Worm (Caenorhabditis elegans) whole organism, dauer: ENCODE data around the gene osm-1.

Experiments
- unc-62 ChIP-seq: sonication (generic microtip); optimal IDR thresholded peaks from 2 replicates; lab custom pipeline; 2017; ENCODE audit warnings: missing biosample characterization, missing genetic modification reagents, missing genetic modification characterization

The osm-1 gene

DNA sequence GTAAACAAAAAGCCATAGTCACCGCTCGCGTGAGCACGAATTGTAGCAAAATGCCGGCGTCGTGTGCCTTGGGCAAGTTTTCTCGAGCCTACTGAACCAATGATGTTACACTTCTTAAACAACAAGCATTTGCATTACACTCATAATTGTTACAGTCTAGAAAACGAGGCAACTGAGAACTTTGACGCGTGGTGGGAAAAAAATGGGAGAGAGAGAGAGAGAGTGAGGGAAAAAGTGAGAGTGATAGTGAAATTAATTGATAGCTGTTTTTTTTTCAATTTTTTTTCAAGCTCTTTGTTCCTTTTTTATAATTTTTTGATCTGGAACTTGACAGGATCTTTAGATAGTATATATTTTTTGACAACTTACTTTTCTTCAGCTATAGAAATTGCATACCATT, 5.3 kb upstream of the osm-1 start:
- no peak for TF ChIP-seq unc-62 (GFP tag; lab: Kevin White, UChicago)

DNA sequence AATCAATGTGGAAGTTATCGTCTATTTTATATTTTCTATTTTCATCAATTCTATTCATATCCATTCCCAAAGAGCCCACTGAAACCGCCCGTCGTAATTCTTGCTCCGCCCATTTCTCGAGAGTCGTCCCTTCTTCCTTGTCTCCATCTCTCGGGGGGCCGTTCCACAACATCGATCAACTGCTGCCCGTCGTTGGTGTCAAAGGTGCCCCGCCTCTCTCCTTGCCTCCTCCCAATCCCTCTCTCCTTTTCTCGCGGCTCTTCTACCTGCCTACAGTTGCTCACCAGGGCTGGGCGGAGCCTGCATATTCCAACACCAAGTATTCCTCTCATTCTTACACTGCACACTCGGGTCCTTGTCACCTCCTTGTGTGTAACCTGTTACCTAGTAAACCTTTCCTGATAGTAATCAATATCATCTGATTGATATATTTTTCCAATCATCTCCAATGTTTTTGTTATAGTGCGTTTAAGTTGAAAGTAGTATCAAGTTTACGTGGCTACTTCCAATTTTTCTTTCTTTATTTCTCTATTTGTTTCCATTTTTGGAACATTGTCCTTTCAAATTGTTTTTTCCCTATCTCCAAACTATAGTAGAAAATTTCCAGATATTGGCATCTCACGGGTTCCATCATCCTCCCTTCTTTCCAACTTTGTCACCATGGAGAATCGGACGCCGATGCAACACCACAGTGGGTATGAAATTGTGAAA, 4.1 kb upstream of the osm-1 start, which contains the start of gene pat-9:
pat-9 (plus strand) TSS at position 661 of the 711 bp plus-strand sequence.
- no peak for TF ChIP-seq unc-62 (GFP tag; lab: Kevin White, UChicago)

DNA sequence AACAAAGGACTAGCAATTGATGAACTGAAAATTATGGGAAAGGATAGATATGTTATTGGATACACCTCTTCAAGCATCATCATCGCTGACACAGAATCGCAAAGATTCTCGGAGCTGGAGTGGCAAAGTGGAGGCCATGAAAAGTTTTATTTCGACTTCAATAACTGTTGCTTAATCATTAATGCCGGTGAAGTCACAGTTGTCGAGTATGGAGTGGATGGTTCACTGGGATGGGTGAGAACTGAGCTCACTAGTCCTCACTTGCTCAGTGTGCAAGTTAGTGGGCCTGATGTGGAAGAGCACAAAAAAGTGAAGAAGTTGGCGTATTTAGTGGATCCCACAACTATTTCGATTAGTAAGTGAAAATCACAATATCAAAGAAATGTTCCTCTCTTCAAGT, 3.4 kb downstream of the osm-1 start:
- TF ChIP-seq unc-62 (GFP tag; lab: Kevin White, UChicago): no peak

DNA sequence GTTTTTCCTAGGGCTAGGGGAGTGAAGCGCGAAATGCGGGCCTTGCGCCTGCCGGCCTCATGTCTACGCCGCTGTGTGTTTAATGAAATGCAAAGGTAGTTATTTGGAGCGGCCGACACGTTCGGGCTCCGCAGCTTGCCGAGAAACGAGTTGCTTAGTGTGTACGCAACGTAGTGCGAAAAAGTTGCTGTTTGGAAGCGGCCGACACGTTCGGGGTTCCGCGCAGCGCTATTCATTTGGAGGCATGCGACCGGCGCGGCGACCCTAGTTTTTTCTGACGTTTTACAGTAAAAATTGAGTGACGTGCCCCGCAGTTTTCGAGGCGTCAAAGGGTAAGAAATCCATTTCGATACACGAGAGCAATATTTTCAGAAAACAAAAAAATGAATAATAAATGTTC, 5.2 kb downstream of the osm-1 start:
- no peak for TF ChIP-seq unc-62 (GFP tag; lab: Kevin White, UChicago)

DNA sequence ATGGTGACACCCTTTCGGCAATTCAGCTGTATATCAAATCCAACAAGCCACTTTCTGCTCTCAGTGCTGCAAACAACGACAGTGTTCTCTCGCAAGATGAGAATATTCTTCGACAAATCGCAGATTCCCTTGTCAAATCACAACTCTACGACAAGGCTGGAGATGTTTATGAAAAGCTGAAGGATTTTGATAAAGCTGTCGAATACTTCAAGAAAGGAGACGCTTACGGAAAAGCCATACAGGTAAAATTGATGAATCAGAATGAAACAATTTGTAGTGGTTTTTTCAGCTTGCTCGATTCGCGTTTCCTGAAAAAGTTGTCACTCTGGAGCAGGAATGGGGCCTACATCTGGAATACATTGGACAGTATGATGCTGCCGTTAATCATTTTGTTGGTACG, 5.7 kb downstream of the osm-1 start:
- TF ChIP-seq unc-62 (GFP tag; lab: Kevin White, UChicago): no peak

DNA sequence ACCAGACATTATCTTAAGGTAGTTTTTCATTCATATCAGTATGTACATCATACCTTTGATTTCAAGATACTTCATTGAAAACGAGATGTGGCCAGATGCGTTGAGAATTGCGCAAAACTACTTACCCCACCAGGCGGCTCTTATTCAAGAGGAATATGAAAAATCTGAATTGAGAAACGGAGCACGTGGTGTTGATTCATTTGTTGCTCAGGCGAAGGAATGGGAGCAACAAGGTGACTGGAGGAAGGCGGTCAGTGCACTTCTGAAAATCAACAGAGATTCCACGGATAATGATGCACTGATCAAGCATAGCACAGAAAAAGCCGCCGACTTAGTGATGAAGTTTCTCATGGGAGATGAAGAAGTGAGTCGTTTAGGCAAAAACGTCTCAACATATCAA, 7.8 kb downstream of the osm-1 start:
- no peak for TF ChIP-seq unc-62 (GFP tag; lab: Kevin White, UChicago)

DNA sequence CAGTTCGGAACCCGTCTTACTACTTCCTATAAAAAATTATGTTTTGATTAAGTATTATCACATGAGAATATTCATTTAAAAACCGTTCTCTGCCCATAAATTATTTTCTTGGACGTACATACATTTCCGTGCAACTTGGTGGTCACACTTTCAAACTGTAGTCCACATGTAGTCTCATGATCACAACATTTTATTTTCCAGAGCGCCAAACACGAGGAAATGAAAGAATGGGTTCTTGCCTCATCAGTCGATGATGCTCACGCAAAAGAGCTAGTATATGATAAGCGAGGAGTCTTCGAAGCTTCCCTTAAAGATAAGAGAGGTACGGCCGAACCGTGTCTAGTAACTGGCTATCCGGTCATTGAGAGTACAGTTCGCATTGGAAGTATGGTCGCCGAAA, 10.1 kb downstream of the osm-1 start:
- TF ChIP-seq unc-62 (GFP tag; lab: Kevin White, UChicago): no peak

DNA sequence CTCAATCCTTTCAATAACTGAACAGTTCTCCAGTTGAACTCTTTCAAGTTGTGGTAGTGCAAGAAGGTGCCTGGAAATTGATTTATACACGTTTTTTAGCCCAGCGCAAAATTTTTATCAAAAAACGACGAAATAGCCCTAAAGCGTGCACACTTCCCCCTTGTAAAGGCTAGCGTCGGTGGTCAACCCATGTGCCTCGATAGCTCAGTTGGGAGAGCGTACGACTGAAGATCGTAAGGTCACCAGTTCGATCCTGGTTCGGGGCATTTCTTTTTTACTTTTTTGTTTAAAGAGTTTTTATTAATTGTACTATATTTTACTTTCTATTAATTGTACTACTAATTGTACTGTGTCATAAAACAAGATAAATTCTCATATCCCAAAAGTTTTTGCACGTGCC, 10.8 kb downstream of the osm-1 start:
- TF ChIP-seq unc-62 (GFP tag; lab: Kevin White, UChicago): no peak

DNA sequence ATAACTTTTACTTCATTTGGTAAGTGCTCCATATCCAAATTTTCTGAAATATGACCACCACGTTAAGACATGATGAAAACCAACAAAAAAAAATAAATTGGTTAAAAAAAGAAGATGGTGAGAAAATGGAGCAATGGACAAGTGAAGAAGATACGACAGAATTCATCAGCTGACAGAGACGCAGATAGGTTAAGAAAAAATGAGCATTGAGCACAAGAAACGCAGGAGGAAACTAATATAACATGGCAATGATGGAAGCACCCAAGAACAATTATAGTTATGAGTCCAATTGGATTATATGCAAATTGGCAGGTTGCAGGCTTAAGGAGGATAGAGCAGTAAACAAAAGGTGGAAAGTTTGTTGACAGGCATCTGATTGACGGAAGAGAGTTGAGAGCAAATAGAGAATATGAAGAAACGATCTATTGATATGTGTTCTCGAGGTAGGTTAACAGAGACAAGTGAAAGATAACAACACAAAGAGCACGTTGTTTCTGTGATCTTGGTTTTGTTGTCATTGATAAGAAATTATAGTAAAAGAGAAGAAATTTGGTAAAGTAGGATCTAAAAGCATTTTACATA, 13.5 kb downstream of the osm-1 start, which contains the start of gene K08B5.2:
K08B5.2 (minus strand) TSS at position 43 of the 582 bp plus-strand sequence.
- no peak for TF ChIP-seq unc-62 (GFP tag; lab: Kevin White, UChicago)

DNA sequence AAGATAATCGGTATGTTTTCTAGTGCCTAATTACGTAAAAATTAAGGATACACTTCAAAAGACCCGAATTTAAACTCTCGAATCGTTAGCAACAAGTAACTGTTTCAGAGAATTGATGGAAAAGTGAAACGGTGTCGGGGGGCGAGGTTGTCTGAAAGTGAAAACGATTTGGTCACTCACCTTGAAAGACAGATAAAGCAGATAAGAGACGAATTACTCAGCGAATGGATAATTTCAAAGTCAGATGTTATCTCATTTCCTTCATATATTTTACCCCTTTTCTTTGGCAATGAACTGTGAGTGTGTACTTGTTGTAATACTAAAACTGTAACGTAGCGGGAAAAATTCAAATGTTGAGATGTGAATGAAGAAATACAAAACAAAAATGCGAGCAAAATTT, 15.3 kb downstream of the osm-1 start:
- TF ChIP-seq unc-62 (GFP tag; lab: Kevin White, UChicago): no peak

DNA sequence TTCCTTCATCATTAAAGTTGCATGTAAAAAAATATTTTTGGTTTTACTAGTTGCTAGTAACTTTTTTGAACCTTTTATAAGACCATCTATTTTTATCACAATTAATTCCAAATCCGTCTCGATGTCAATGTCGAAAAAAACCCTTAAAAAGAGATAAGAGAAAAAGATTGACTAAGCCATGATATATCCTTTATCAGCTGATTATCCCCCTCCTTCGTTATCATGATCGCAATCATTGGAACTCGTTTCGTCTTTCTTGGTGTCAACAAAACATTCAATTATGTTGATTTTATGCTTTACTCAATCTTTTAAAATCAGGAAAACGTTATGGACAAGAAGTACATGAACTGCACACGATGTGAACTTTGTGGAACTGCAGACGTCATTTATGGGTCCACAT, 17.6 kb downstream of the osm-1 start, which contains the start of gene K08B5.1:
K08B5.1 (plus strand) TSS at position 318 of the 400 bp plus-strand sequence.
- no peak for TF ChIP-seq unc-62 (GFP tag; lab: Kevin White, UChicago)

DNA sequence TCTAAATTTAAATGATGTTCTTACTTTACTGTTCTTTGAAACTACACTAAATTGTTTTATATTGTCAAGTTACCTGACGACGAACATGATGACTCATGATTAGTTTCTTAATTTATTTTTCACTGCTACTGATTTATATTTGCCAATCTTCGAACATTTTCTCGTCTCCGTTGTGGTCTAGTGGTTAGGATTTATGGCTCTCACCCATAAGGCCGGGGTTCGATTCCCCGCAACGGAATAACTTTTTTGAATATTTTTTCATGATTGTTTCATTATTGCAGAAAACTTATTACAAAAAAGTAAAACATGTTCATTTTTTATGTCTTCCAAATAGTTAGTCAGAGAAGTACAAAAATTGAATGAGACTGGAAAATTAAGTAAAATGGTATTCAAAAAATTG, 18.3 kb downstream of the osm-1 start:
- TF ChIP-seq unc-62 (GFP tag; lab: Kevin White, UChicago): no peak

DNA sequence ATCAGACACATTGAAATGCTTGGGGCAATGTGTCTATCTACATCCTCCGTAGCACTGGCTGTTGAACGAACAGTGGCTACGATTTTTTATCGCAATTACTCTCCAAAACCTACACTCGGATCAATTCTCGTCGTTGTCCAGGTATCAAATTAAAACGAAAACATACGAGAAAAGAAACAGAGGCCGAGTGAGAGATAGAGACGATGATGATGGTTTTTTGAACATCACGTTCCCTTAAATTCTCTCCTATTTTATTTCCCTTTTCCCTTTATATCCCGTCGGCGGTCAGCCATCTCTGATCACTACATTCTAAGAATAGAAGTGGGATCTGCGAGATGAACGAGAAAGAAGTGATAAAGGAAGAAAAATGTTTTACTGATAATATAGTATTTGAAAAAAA, 18.9 kb downstream of the osm-1 start:
- TF ChIP-seq unc-62 (GFP tag; lab: Kevin White, UChicago): no peak

DNA sequence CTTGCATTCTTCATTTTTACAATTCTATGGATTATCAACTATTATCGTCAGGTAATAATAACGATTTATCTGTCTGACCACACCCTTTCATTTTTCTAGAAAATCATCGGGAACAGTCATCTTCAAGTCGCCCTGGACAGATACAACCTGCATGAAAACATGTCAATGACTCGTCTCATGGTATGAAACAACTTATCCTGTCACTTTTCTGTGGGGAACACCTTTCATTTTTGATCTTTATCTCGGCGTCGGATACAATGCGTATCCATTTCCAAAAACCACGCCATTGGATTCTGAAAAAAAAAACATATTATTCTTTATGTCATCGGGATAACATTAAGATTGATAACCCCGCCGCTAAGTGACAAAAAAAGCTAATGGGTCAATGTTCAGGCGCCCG, 20.4 kb downstream of the osm-1 start:
- no peak for TF ChIP-seq unc-62 (GFP tag; lab: Kevin White, UChicago)

DNA sequence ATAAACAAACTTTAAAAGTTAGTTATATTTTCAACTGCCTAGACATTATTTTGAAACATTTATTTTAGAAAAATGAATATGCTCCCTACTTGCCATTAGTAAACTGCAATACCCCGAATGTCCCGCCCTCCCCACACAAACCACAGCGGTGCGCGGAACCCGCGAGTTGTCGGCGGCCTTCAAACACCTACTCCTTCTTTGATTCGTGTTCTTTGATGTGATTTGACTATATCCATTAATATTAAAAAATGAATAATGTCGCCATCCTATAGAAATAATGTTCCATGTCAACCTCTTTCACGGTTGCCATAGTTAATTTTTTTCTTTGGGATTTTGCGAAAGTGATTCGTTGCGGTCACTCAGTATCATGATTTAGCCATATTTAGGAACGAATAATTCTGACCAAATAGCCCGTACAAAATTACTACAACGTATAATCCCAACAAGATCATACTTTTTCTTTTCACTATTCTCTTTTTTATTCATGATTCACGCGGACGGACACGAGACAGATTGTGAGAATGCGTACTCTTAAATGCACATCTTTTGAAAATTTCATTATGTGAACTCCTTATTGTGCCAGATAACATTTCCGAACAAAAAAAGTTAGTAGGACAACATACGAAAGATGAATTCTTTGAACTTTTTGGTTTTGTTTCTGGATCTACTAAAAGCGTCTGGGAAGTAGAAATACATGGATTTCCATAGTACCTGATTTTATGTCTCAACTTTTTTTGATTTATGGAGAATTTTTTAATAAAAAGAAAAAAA, 24.2 kb downstream of the osm-1 start:
- no peak for TF ChIP-seq unc-62 (GFP tag; lab: Kevin White, UChicago)

DNA sequence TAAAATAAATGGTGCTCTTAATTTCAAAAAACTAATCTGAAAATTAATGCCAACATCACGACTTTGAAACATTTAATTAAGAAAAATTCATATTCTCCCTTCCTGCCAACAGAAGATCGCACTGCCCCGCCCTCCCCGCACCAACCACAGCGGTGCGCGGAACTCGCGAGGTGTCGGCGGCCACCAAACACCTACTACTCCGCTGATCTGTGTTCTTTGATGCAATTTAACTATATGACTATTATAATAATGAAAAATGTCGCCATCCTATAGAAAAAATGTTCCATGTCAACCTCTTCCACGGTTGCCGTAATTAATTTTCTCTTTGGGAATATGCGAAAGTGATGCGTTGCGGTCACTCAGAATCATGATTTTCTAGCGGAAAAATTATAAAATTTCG, 25.3 kb downstream of the osm-1 start:
- TF ChIP-seq unc-62 (GFP tag; lab: Kevin White, UChicago): no peak
